Worm (Caenorhabditis elegans) whole organism, L1 larva: ENCODE measurements around the gene F49E8.6.

Source experiments
- ama-1 ChIP-seq: fragments of 150-350 bp; optimal IDR thresholded peaks from 2 replicates; lab custom pipeline; 2014
- ceh-88 ChIP-seq: fragments of 200-800 bp; sonication (Bioruptor generic); IDR thresholded peaks from 2 replicates; pipeline ENCODE4 v1.3.6; 2022; ENCODE audit warnings: missing genetic modification characterization, missing compliant biosample characterization
- lin-13 ChIP-seq: fragments of 150-350 bp; optimal IDR thresholded peaks from 2 replicates; lab custom pipeline; 2014; ENCODE audit warnings: missing biosample characterization, missing genetic modification reagents, missing genetic modification characterization
- mep-1 ChIP-seq: fragments of 150-350 bp; optimal IDR thresholded peaks from 2 replicates; lab custom pipeline; 2014; ENCODE audit warnings: missing biosample characterization, missing genetic modification characterization
- nhr-12 ChIP-seq: sonication (generic microtip); optimal IDR thresholded peaks from 2 replicates; lab custom pipeline; 2017; ENCODE audit warnings: missing biosample characterization, missing genetic modification characterization
- pag-3 ChIP-seq: sonication (generic microtip); optimal IDR thresholded peaks from 2 replicates; lab custom pipeline; 2017; ENCODE audit warnings: missing genetic modification characterization, mild to moderate bottlenecking, missing compliant biosample characterization, antibody characterized with exemption, borderline replicate concordance; ENCODE audit not compliant: insufficient read depth
- pqm-1 ChIP-seq: sonication (generic microtip); optimal IDR thresholded peaks from 3 replicates; lab custom pipeline; 2017; ENCODE audit warnings: missing biosample characterization, missing genetic modification characterization
- snpc-4 ChIP-seq: fragments of 150-350 bp; optimal IDR thresholded peaks from 2 replicates; lab custom pipeline; 2014; ENCODE audit warnings: missing biosample characterization, missing genetic modification characterization
- vab-15 ChIP-seq: sonication (generic microtip); optimal IDR thresholded peaks from 2 replicates; lab custom pipeline; 2017; ENCODE audit warnings: missing genotype, mild to moderate bottlenecking, missing genetic modification characterization, missing compliant biosample characterization

DNA sequence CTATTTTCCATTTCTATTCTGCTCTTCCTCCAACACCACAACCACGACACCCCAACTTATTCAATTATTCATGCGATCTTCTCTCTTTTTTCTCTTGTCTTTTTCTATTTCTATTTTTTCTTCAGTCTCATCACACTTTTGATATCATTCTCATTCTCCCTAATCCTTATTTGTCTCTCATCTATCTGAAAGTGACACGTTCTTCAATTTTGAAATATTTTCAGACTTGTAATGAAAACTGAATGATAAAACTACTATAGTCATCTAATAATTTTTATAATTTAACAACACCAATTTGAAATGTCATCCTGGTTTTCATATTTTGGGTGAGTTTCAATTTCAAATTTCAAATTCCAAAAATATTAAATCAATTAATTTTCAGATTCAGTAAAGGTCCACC, 34.2 kb upstream of the F49E8.6 start, which contains the start of gene cla-1:
- TF ChIP-seq ama-1 (lab: Kevin White, UChicago) (no peak), pqm-1 (tag; lab: Kevin White, UChicago) (no peak), ceh-88 (GFP tag; lab: Robert Waterston, UW) (no peak), mep-1 (tag; lab: Kevin White, UChicago) (no peak), vab-15 (tag; lab: Kevin White, UChicago) (no peak), nhr-12 (tag; lab: Kevin White, UChicago) (no peak), lin-13 (GFP tag; lab: Kevin White, UChicago) (no peak), snpc-4 (no peak), pag-3 (tag; lab: Kevin White, UChicago) (no peak)
